Worm (Caenorhabditis elegans) whole organism, mixed stage, embryonic: ENCODE measurements around the gene nhr-114.

Source experiments
- elt-3 ChIP-seq: fragments of 150-350 bp; optimal IDR thresholded peaks from 2 replicates; lab custom pipeline; 2014; ENCODE audit warnings: missing biosample characterization, missing genetic modification characterization
- lsy-2 ChIP-seq: fragments of 150-350 bp; optimal IDR thresholded peaks from 2 replicates; lab custom pipeline; 2014; ENCODE audit warnings: missing biosample characterization, missing genetic modification characterization
- nhr-237 ChIP-seq: fragments of 150-350 bp; optimal IDR thresholded peaks from 2 replicates; lab custom pipeline; 2014; ENCODE audit warnings: missing biosample characterization, missing genetic modification characterization
- unc-39 ChIP-seq: fragments of 150-350 bp; optimal IDR thresholded peaks from 2 replicates; lab custom pipeline; 2014; ENCODE audit warnings: missing biosample characterization, missing genetic modification characterization

DNA sequence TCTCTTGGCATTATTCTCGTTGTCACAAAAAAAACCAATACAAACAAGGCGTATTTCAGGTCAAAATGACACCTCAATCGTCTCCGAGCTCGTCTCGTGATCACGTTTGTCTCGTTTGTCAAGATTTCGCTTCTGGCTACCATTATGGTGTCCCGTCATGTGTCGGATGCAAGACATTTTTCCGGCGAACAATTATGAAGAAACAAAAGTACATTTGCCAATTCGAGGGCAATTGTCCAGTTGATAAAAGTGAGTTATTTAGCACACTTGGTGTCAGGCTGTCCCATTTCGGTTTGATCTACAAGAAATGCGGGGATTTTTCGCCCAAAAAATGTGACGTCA lies at the start of gene nhr-114:
- no peak for TF ChIP-seq nhr-237 (tag; lab: Kevin White, UChicago)
- TF ChIP-seq unc-39 (tag; lab: Kevin White, UChicago): no peak
- TF ChIP-seq elt-3 (tag; lab: Kevin White, UChicago): no peak
- TF ChIP-seq lsy-2 (tag; lab: Kevin White, UChicago): no peak
